Worm (Caenorhabditis elegans) whole organism, L2 larva: ENCODE results near the gene Y41C4A.6.

ENCODE experiments used
- C34F6.9 ChIP-seq: fragments of 150-350 bp; optimal IDR thresholded peaks from 2 replicates; lab custom pipeline; 2014; ENCODE audit warnings: missing biosample characterization, missing genetic modification characterization
- F13H6.1 ChIP-seq: sonication (generic microtip); optimal IDR thresholded peaks from 2 replicates; lab custom pipeline; 2016; ENCODE audit warnings: missing genetic modification characterization, missing compliant biosample characterization
- Y55F3AM.14 ChIP-seq: fragments of 200-800 bp; sonication (Bioruptor generic); optimal IDR thresholded peaks from 2 replicates; lab custom pipeline; 2018; ENCODE audit warnings: mild to moderate bottlenecking, missing genetic modification characterization, missing compliant biosample characterization
- ZK546.5 ChIP-seq: sonication (generic microtip); optimal IDR thresholded peaks from 2 replicates; lab custom pipeline; 2017; ENCODE audit warnings: missing biosample characterization, missing genetic modification characterization
- blmp-1 ChIP-seq: sonication (generic microtip); optimal IDR thresholded peaks from 2 replicates; lab custom pipeline; 2017; ENCODE audit warnings: missing genetic modification characterization, mild to moderate bottlenecking, missing compliant biosample characterization, antibody characterized with exemption, moderate library complexity; ENCODE audit not compliant: insufficient read depth
- ceh-16 ChIP-seq: fragments of 150-350 bp; optimal IDR thresholded peaks from 2 replicates; lab custom pipeline; 2014; ENCODE audit warnings: missing biosample characterization, missing genetic modification characterization
- crh-2 ChIP-seq: sonication (generic microtip); optimal IDR thresholded peaks from 2 replicates; lab custom pipeline; 2017; ENCODE audit warnings: missing biosample characterization, missing genetic modification characterization
- egl-27 ChIP-seq: sonication (generic microtip); optimal IDR thresholded peaks from 3 replicates; lab custom pipeline; 2017; ENCODE audit warnings: missing biosample characterization, missing genetic modification reagents, missing genetic modification characterization
- elt-1 ChIP-seq: fragments of 150-350 bp; optimal IDR thresholded peaks from 2 replicates; lab custom pipeline; 2014; ENCODE audit warnings: missing biosample characterization, missing genetic modification characterization
- fos-1 ChIP-seq: fragments of 150-350 bp; optimal IDR thresholded peaks from 2 replicates; lab custom pipeline; 2014; ENCODE audit warnings: missing biosample characterization, missing genetic modification characterization
- gmeb-1 ChIP-seq: fragments of 150-350 bp; optimal IDR thresholded peaks from 2 replicates; lab custom pipeline; 2014; ENCODE audit warnings: missing biosample characterization, missing genetic modification characterization
- lin-13 ChIP-seq: fragments of 150-350 bp; optimal IDR thresholded peaks from 2 replicates; lab custom pipeline; 2014; ENCODE audit warnings: missing biosample characterization, missing genetic modification reagents, missing genetic modification characterization
- nhr-6 ChIP-seq: fragments of 150-350 bp; optimal IDR thresholded peaks from 2 replicates; lab custom pipeline; 2014; ENCODE audit warnings: missing biosample characterization, missing genetic modification characterization
- unc-62 ChIP-seq: fragments of 150-350 bp; optimal IDR thresholded peaks from 2 replicates; lab custom pipeline; 2014; ENCODE audit warnings: missing biosample characterization, missing genetic modification reagents, missing genetic modification characterization

DNA sequence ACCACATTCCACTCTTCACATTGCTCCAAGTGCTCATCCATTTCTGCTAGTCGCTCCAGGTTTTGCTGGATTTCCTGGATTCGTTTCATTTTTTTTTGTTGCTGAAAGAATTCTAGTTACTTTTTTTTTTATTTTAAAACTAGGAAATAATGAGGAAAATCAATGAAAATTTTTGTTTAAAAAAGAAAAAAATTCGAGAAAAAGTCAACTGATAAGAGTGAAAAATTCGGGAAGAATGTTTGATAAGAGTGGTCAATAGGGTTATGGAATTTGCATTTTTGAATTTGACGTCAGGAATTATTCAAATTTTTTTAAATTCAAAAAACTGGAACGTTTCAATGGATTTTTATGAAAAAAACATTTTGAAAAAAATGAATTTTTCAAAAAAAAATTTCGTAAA, 30.2 kb downstream of the Y41C4A.6 start, which contains the start of gene Y41C4A.12:
- TF ChIP-seq crh-2 (tag; lab: Kevin White, UChicago) (no peak), F13H6.1 (tag; lab: Kevin White, UChicago) (no peak), gmeb-1 (tag; lab: Kevin White, UChicago) (no peak), blmp-1 (tag; lab: Kevin White, UChicago) (no peak), fos-1 (tag; lab: Kevin White, UChicago) (no peak), ceh-16 (no peak), lin-13 (GFP tag; lab: Kevin White, UChicago) (no peak), ZK546.5 (tag; lab: Kevin White, UChicago) (no peak), C34F6.9 (tag; lab: Kevin White, UChicago) (no peak), nhr-6 (tag; lab: Kevin White, UChicago) (no peak), egl-27 (tag; lab: Kevin White, UChicago) (no peak), unc-62 (GFP tag; lab: Kevin White, UChicago) (no peak), Y55F3AM.14 (GFP tag; lab: Kevin White, UChicago) (no peak), elt-1 (tag; lab: Kevin White, UChicago) (no peak)
